Worm (Caenorhabditis elegans): ENCODE measurements around the gene M162.15.

DNA sequence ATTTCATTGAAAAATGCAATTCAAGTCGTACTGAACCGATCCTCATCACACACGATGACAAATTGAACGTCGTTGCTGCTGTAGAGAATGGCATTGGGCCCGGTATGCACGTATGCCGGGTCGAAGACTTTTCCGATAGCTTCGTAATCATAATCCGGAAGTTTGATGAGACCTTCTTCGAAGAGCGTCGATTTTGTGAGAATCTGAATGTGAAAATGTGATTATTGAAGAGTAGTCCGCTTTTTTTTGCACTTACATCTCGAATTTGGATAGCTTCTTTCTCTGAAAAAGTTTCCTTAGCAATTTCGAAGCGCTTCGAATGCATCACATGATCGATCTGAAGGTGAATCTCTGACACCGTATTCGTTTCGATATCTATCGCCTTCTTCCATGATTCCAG lies 5.7 kb upstream of the M162.15 start, which contains the start of gene fbxa-118:
- TF ChIP-seq T22C8.4 (GFP tag; IDR thresholded peaks at IDR 0.05): no peak
- TF ChIP-seq flt-1 (GFP tag; IDR thresholded peaks at IDR 0.05): no peak
- TF ChIP-seq klf-2 (GFP tag; conservative IDR thresholded peaks at IDR 0.05): no peak
- no peak for TF ChIP-seq ref-1 (GFP tag; conservative IDR thresholded peaks at IDR 0.05)
- TF ChIP-seq ztf-29 (GFP tag; IDR thresholded peaks at IDR 0.05): no peak
- no peak for TF ChIP-seq ztf-23 (GFP tag; IDR thresholded peaks at IDR 0.05)
